Worm (Caenorhabditis elegans) whole organism, L1 larva: Measurements from ENCODE around the gene F47B7.4.

ENCODE experiments used
- C04F5.9 ChIP-seq: sonication (generic microtip); optimal IDR thresholded peaks from 2 replicates; lab custom pipeline; 2016; ENCODE audit warnings: missing genetic modification characterization, missing compliant biosample characterization
- Y116A8C.19 ChIP-seq: sonication (generic microtip); optimal IDR thresholded peaks from 2 replicates; lab custom pipeline; 2016; ENCODE audit warnings: missing compliant biosample characterization, missing genetic modification characterization, borderline replicate concordance
- alr-1 ChIP-seq: fragments of 200-800 bp; sonication (Bioruptor generic); optimal IDR thresholded peaks from 2 replicates; lab custom pipeline; 2018; ENCODE audit warnings: borderline replicate concordance, mild to moderate bottlenecking, missing genetic modification characterization, missing compliant biosample characterization
- aly-2 ChIP-seq: fragments of 150-350 bp; optimal IDR thresholded peaks from 2 replicates; lab custom pipeline; 2014; ENCODE audit warnings: missing biosample characterization, missing genetic modification characterization
- ceh-8 ChIP-seq: fragments of 200-800 bp; sonication (Bioruptor generic); optimal IDR thresholded peaks from 2 replicates; lab custom pipeline; 2018; ENCODE audit warnings: mild to moderate bottlenecking, missing genetic modification characterization, moderate library complexity, missing compliant biosample characterization
- dsc-1 ChIP-seq: sonication (generic microtip); optimal IDR thresholded peaks from 2 replicates; lab custom pipeline; 2016; ENCODE audit warnings: mild to moderate bottlenecking, missing genetic modification characterization, missing compliant biosample characterization
- efl-1 ChIP-seq, 4 experiments: fragments of 150-350 bp; optimal IDR thresholded peaks in 3 of 4; peaks in 1 of 4; 1 replicate in 1 of 4; 2 replicates in 3 of 4; lab custom pipeline; 2014; ENCODE audit warnings: missing biosample characterization in 2 of 4, missing genetic modification characterization in 2 of 4, missing genetic modification reagents in 2 of 4
- egl-13 ChIP-seq: sonication (generic microtip); optimal IDR thresholded peaks from 2 replicates; lab custom pipeline; 2016; ENCODE audit warnings: missing genotype, missing genetic modification reagents, missing genetic modification characterization, missing compliant biosample characterization
- egl-27 ChIP-seq, 2 experiments: fragments of 150-350 bp in 1 of 2; sonication (generic microtip); optimal IDR thresholded peaks; 3 replicates each; lab custom pipeline; 2017 to 2018; ENCODE audit warnings: missing biosample characterization in 2 of 2, missing genetic modification characterization in 2 of 2, missing genetic modification reagents in 2 of 2
- elt-2 ChIP-seq: sonication (generic microtip); optimal IDR thresholded peaks from 2 replicates; lab custom pipeline; 2016; ENCODE audit warnings: missing genetic modification characterization, mild to moderate bottlenecking, inconsistent platforms, missing compliant biosample characterization, missing genetic modification reagents
- elt-3 ChIP-seq, 6 experiments: fragments of 150-350 bp in 1 of 6; sonication (generic microtip); optimal IDR thresholded peaks; 2 replicates each; lab custom pipeline; 2017 to 2018; ENCODE audit warnings: missing biosample characterization in 6 of 6, missing genetic modification characterization in 6 of 6, inconsistent platforms in 1 of 6
- fkh-8 ChIP-seq: sonication (generic microtip); optimal IDR thresholded peaks from 2 replicates; lab custom pipeline; 2016; ENCODE audit warnings: mild to moderate bottlenecking, missing genetic modification characterization, missing compliant biosample characterization
- grh-1 ChIP-seq: fragments of 200-800 bp; sonication (Bioruptor generic); IDR thresholded peaks from 2 replicates; pipeline ENCODE4 v1.3.6; 2022; ENCODE audit warnings: missing genetic modification reagents, missing genetic modification characterization, missing compliant biosample characterization
- hlh-17 ChIP-seq: fragments of 200-800 bp; sonication (Bioruptor generic); optimal IDR thresholded peaks from 2 replicates; lab custom pipeline; 2018; ENCODE audit warnings: missing genetic modification characterization, mild to moderate bottlenecking, missing compliant biosample characterization, moderate library complexity, borderline replicate concordance
- hlh-4 ChIP-seq: sonication (generic microtip); optimal IDR thresholded peaks from 2 replicates; lab custom pipeline; 2016; ENCODE audit warnings: mild to moderate bottlenecking, missing genetic modification characterization, missing compliant biosample characterization
- jun-1 ChIP-seq: fragments of 150-350 bp; optimal IDR thresholded peaks from 2 replicates; lab custom pipeline; 2014; ENCODE audit warnings: missing biosample characterization, missing genetic modification reagents, missing genetic modification characterization
- lin-14 ChIP-seq: fragments of 200-800 bp; sonication (Bioruptor generic); optimal IDR thresholded peaks from 2 replicates; lab custom pipeline; 2018; ENCODE audit warnings: mild to moderate bottlenecking, missing genetic modification characterization, moderate library complexity, missing compliant biosample characterization
- lin-35 ChIP-seq, 2 experiments: fragments of 150-350 bp; optimal IDR thresholded peaks; 2 replicates each; lab custom pipeline; 2014; ENCODE audit warnings: missing biosample characterization in 2 of 2, missing genetic modification characterization in 2 of 2, missing genetic modification reagents in 2 of 2
- mdl-1 ChIP-seq, 2 experiments: fragments of 150-350 bp; optimal IDR thresholded peaks; 2 replicates each; lab custom pipeline; 2014 to 2017; ENCODE audit warnings: missing biosample characterization in 2 of 2, missing genetic modification characterization in 2 of 2, inconsistent platforms in 1 of 2
- nhr-12 ChIP-seq: sonication (generic microtip); optimal IDR thresholded peaks from 2 replicates; lab custom pipeline; 2017; ENCODE audit warnings: missing biosample characterization, missing genetic modification characterization
- nhr-19 ChIP-seq: fragments of 200-800 bp; sonication (Bioruptor generic); conservative IDR thresholded peaks from 2 replicates; pipeline ENCODE4 v1.3.6; 2022; ENCODE audit warnings: missing genetic modification characterization, missing compliant biosample characterization
- nhr-20 ChIP-seq: sonication (generic microtip); optimal IDR thresholded peaks from 2 replicates; lab custom pipeline; 2016; ENCODE audit warnings: mild to moderate bottlenecking, missing genetic modification characterization, missing compliant biosample characterization
- nhr-47 ChIP-seq: sonication (generic microtip); optimal IDR thresholded peaks from 2 replicates; lab custom pipeline; 2016; ENCODE audit warnings: mild to moderate bottlenecking, missing genetic modification characterization, moderate library complexity, missing compliant biosample characterization
- nhr-71 ChIP-seq: sonication (generic microtip); optimal IDR thresholded peaks from 2 replicates; lab custom pipeline; 2016; ENCODE audit warnings: mild to moderate bottlenecking, missing genetic modification characterization, moderate library complexity, missing compliant biosample characterization
- nhr-84 ChIP-seq: sonication (generic microtip); optimal IDR thresholded peaks from 2 replicates; lab custom pipeline; 2017; ENCODE audit warnings: missing biosample characterization, missing genetic modification characterization
- nhr-90 ChIP-seq: sonication (generic microtip); optimal IDR thresholded peaks from 2 replicates; lab custom pipeline; 2016; ENCODE audit warnings: mild to moderate bottlenecking, missing genetic modification characterization, missing compliant biosample characterization; ENCODE audit not compliant: poor library complexity
- pag-3 ChIP-seq: sonication (generic microtip); optimal IDR thresholded peaks from 2 replicates; lab custom pipeline; 2017; ENCODE audit warnings: missing genetic modification characterization, mild to moderate bottlenecking, missing compliant biosample characterization, antibody characterized with exemption, borderline replicate concordance; ENCODE audit not compliant: insufficient read depth
- pax-3 ChIP-seq: fragments of 200-800 bp; sonication (Bioruptor generic); optimal IDR thresholded peaks from 2 replicates; lab custom pipeline; 2018; ENCODE audit warnings: mild to moderate bottlenecking, missing genetic modification characterization, moderate library complexity, missing compliant biosample characterization
- pqm-1 ChIP-seq: sonication (generic microtip); optimal IDR thresholded peaks from 3 replicates; lab custom pipeline; 2017; ENCODE audit warnings: missing biosample characterization, missing genetic modification characterization
- rnt-1 ChIP-seq: sonication (generic microtip); optimal IDR thresholded peaks from 2 replicates; lab custom pipeline; 2016; ENCODE audit warnings: mild to moderate bottlenecking, missing genetic modification characterization, moderate library complexity, missing compliant biosample characterization
- snpc-4 ChIP-seq: fragments of 150-350 bp; optimal IDR thresholded peaks from 2 replicates; lab custom pipeline; 2014; ENCODE audit warnings: missing biosample characterization, missing genetic modification characterization
- sup-37 ChIP-seq: fragments of 200-800 bp; sonication (Bioruptor generic); optimal IDR thresholded peaks from 2 replicates; lab custom pipeline; 2018; ENCODE audit warnings: mild to moderate bottlenecking, missing genetic modification characterization, missing compliant biosample characterization
- unc-130 ChIP-seq: fragments of 150-350 bp; optimal IDR thresholded peaks from 2 replicates; lab custom pipeline; 2017; ENCODE audit warnings: missing biosample characterization, missing genetic modification characterization, inconsistent platforms
- unc-86 ChIP-seq: sonication (generic microtip); optimal IDR thresholded peaks from 2 replicates; lab custom pipeline; 2016; ENCODE audit warnings: missing genetic modification characterization, missing compliant biosample characterization
- unc-98 ChIP-seq: fragments of 200-800 bp; sonication (Bioruptor generic); IDR thresholded peaks from 2 replicates; pipeline ENCODE4 v1.3.6; 2022; ENCODE audit warnings: missing genetic modification characterization, missing compliant biosample characterization
- zip-4 ChIP-seq: fragments of 200-800 bp; sonication (Bioruptor generic); optimal IDR thresholded peaks from 2 replicates; lab custom pipeline; 2018; ENCODE audit warnings: mild to moderate bottlenecking, missing genetic modification characterization, moderate library complexity, missing compliant biosample characterization

The F47B7.4 gene

DNA sequence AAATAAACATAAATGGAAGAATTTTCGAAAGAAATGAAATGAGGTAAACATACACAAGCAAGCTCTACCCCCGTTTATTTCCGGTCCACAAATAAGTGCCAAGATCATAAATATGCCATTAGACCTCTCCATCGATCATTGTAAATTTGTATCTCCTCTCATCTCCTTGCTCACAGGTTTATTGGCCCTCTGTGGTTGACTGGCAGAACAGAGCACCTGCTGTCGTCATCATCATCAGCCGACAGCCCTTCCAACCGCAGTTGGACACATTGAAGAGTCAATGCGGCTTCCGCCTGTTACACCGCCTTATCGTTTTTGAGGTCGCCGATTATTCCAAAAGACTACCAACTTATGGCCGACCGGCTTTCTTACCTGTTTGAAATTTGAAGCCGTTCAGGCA is 27.8 kb downstream of the F47B7.4 start:
- TF ChIP-seq mdl-1 (tag; optimal IDR thresholded peaks at IDR 0.05; lab: Kevin White, UChicago), result no peak
- TF ChIP-seq unc-98 (GFP tag; lab: Robert Waterston, UW), result no peak
- TF ChIP-seq grh-1 (GFP tag; lab: Robert Waterston, UW), result no peak
- TF ChIP-seq C04F5.9 (tag; lab: Kevin White, UChicago), result no peak
- no peak for TF ChIP-seq pqm-1 (tag; lab: Kevin White, UChicago)
- no peak for TF ChIP-seq aly-2 (tag; lab: Kevin White, UChicago)
- TF ChIP-seq unc-130 (tag; lab: Kevin White, UChicago), result no peak
- TF ChIP-seq egl-27 (tag; optimal IDR thresholded peaks at IDR 0.05; lab: Kevin White, UChicago), result no peak

DNA sequence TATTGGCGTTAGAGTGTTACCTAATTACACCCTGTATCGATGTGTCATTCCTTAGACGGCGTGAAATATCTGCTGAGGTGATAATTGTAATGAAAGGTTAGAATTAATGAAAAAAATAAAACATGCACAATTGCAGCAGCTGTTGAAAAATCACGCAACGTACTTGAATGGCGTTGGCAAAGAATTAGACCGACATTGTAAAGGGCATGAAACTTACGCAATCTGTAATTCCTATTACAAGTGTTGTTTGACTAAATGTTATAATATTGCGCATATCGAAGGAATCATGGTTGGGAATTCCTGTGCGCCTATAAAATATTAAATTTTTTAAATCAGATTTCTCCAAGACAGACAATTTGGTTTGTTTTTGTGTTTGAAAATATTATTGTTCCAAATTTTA is 32.7 kb downstream of the F47B7.4 start, which contains the start of gene tag-18:
tag-18 (minus strand) TSS at position 305 of the 400 bp plus-strand sequence.
- TF ChIP-seq zip-4 (no peak), egl-27 (tag; optimal IDR thresholded peaks at IDR 0.05; lab: Kevin White, UChicago) (no peak), jun-1 (tag; lab: Kevin White, UChicago) (no peak), nhr-71 (tag; lab: Kevin White, UChicago) (no peak), Y116A8C.19 (tag; lab: Kevin White, UChicago) (no peak), unc-98 (GFP tag; lab: Robert Waterston, UW) (no peak), nhr-90 (no peak), hlh-4 (tag; lab: Kevin White, UChicago) (no peak), elt-3 (tag; optimal IDR thresholded peaks at IDR 0.05; lab: Kevin White, UChicago) (no peak), alr-1 (no peak)

DNA sequence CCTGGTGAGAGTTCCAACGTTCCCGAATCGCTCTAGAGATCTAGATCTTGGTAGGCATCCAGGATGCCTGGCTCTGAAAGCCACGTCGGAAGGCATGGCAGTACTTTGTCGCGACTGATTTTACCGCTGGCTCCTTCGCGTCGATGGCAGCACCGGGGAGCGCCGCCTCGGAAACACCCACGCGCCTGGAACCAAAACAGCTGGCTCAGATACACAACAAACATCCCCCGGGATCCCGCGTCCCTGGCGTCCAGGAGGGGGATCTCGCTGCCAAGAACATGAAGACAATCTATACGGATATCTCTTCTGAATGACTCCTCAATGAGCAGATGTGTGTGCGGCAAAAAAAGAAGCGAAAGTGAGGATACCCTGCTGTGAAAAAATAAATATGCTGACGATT is 33.1 kb downstream of the F47B7.4 start:
- peak; percentile 7; the same call in 1 of the 2 replicates for TF ChIP-seq nhr-19 (GFP tag; lab: Robert Waterston, UW)
- TF ChIP-seq sup-37 (GFP tag; lab: Kevin White, UChicago), result no peak
- no peak for TF ChIP-seq snpc-4
- TF ChIP-seq pag-3, result peak; percentile 25
- no peak for TF ChIP-seq nhr-12 (tag; lab: Kevin White, UChicago)
- TF ChIP-seq rnt-1 (tag; lab: Kevin White, UChicago), result peak; percentile 64
- TF ChIP-seq lin-14 (GFP tag; lab: Kevin White, UChicago), result peak; percentile 66
- peak; percentile 16 for TF ChIP-seq dsc-1
- TF ChIP-seq Y116A8C.19 (tag; lab: Kevin White, UChicago), result no peak
- TF ChIP-seq efl-1 (optimal IDR thresholded peaks at IDR 0.05; lab: Kevin White, UChicago), result no peak
- TF ChIP-seq efl-1 (GFP tag; optimal IDR thresholded peaks at IDR 0.05 in 1 of 2; lab: Kevin White, UChicago), result peak in 1 of 2 experiments; percentile 4
- peak; percentile 30 for TF ChIP-seq nhr-71 (tag; lab: Kevin White, UChicago)

ce11 chrX:3728970-3729369 is 37.5 kb downstream of the F47B7.4 start, which contains the start of gene aex-4:
aex-4 (plus strand) TSS chrX:3729281.
- no peak for TF ChIP-seq nhr-84 (tag; lab: Kevin White, UChicago)
- TF ChIP-seq nhr-71 (tag; lab: Kevin White, UChicago), result peak; percentile 34
- TF ChIP-seq pax-3 (tag; lab: Kevin White, UChicago), result peak; percentile 51
- peak; percentile 19 for TF ChIP-seq lin-14 (GFP tag; lab: Kevin White, UChicago)
- TF ChIP-seq nhr-20 (tag; lab: Kevin White, UChicago), result peak; percentile 21
- TF ChIP-seq dsc-1, result peak; percentile 54
- TF ChIP-seq ceh-8 (GFP tag; lab: Kevin White, UChicago), result no peak
- peak in 1 of 2 experiments; percentile 31 for TF ChIP-seq lin-35 (GFP tag; optimal IDR thresholded peaks at IDR 0.05; lab: Kevin White, UChicago)
- peak; percentile 94 for TF ChIP-seq elt-2 (tag; lab: Kevin White, UChicago)
- peak; percentile 69 for TF ChIP-seq pqm-1 (tag; lab: Kevin White, UChicago)
- no peak for TF ChIP-seq unc-86 (tag; lab: Kevin White, UChicago)
- TF ChIP-seq hlh-17, result no peak
- TF ChIP-seq egl-13, result peak; percentile 34
- peak; percentile 12 for TF ChIP-seq nhr-47 (tag; lab: Kevin White, UChicago)
- peak; percentile 4 for TF ChIP-seq fkh-8
